Worm (Caenorhabditis elegans): ENCODE results near the gene osm-1.

The osm-1 gene

DNA sequence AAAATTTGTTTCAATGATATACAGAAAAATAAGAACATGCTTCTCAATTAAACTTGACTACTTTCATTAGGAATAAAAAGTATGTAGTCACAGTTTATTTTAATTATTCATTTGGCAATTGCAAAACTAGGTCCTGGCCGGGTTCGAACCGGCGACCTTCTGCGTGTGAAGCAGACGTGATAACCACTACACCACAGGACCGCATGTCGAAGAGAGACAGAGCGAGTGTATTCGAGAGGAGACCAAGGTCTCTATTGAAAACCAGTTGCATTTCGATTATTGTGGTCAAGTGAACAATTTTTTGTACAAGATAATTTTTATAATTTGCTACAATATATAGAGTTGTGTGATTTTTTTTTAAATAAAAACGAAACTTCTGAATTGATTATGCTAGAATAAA, 50.3 kb downstream of the osm-1 start (continued):
- TF ChIP-seq mdt-29 (GFP tag; IDR thresholded peaks at IDR 0.05): peak; percentile 39; the same call in 1 of the 2 replicates
- TF ChIP-seq gei-8 (GFP tag; optimal IDR thresholded peaks at IDR 0.05): no peak
- TF ChIP-seq dpl-1 (GFP tag; optimal IDR thresholded peaks at IDR 0.05): peak; percentile 24
- TF ChIP-seq ceh-32 (tag; optimal IDR thresholded peaks at IDR 0.05; ENCODE audit: poor library complexity): peak; percentile 14
- TF ChIP-seq egl-27 (tag; optimal IDR thresholded peaks at IDR 0.05): no peak
- TF ChIP-seq lin-1 (GFP tag; IDR thresholded peaks at IDR 0.05): peak; percentile 43; the same call in 1 of the 2 replicates
- no peak for TF ChIP-seq ztf-11 (tag; optimal IDR thresholded peaks at IDR 0.05)
- no peak for TF ChIP-seq pqm-1 (tag; optimal IDR thresholded peaks at IDR 0.05)
- TF ChIP-seq mep-1 (tag; optimal IDR thresholded peaks at IDR 0.05): no peak
- TF ChIP-seq ZK546.5 (tag; optimal IDR thresholded peaks at IDR 0.05): no peak
- TF ChIP-seq nhr-42 (GFP tag; IDR thresholded peaks at IDR 0.05): peak; percentile 84
- TF ChIP-seq fos-1 (tag; optimal IDR thresholded peaks at IDR 0.05): no peak
- TF ChIP-seq fkh-10 (GFP tag; optimal IDR thresholded peaks at IDR 0.05): no peak
- peak; percentile 68 for TF ChIP-seq ceh-44 (GFP tag; IDR thresholded peaks at IDR 0.05)
- TF ChIP-seq Y105C5A.15 (GFP tag; IDR thresholded peaks at IDR 0.05): peak; percentile 68; the same call in 1 of the 2 replicates
- TF ChIP-seq attf-4 (tag; optimal IDR thresholded peaks at IDR 0.05): no peak
- peak; percentile 69 for TF ChIP-seq duxl-1 (tag; optimal IDR thresholded peaks at IDR 0.05; ENCODE audit: poor library complexity)
- TF ChIP-seq lir-3 (tag; optimal IDR thresholded peaks at IDR 0.05): peak; percentile 42
- peak; percentile 25; the same call in 1 of the 2 replicates for TF ChIP-seq set-16 (GFP tag; IDR thresholded peaks at IDR 0.05)
- TF ChIP-seq nhr-28 (tag; optimal IDR thresholded peaks at IDR 0.05): peak; percentile 24
- peak; percentile 68 for TF ChIP-seq zip-2 (tag; optimal IDR thresholded peaks at IDR 0.05)
- peak; percentile 85 for TF ChIP-seq snpc-1.2 (GFP tag; IDR thresholded peaks at IDR 0.05)
- TF ChIP-seq vab-7 (GFP tag; IDR thresholded peaks at IDR 0.05): peak; percentile 92
- TF ChIP-seq ceh-20 (GFP tag; IDR thresholded peaks at IDR 0.05): peak; percentile 75
- peak; percentile 12 for TF ChIP-seq F49E8.2 (tag; optimal IDR thresholded peaks at IDR 0.05; ENCODE audit: borderline replicate concordance)
- peak; percentile 52 for TF ChIP-seq F37D6.2 (tag; optimal IDR thresholded peaks at IDR 0.05)
- TF ChIP-seq php-3 (GFP tag; IDR thresholded peaks at IDR 0.05): no peak
- TF ChIP-seq dmd-8 (GFP tag; IDR thresholded peaks at IDR 0.05): peak; percentile 87
- peak; percentile 55 for TF ChIP-seq spr-3 (GFP tag; optimal IDR thresholded peaks at IDR 0.05)
- peak; percentile 82; the same call in 1 of the 2 replicates for TF ChIP-seq nhr-41 (GFP tag; IDR thresholded peaks at IDR 0.05)
- TF ChIP-seq unc-62 (GFP tag; optimal IDR thresholded peaks at IDR 0.05 in 1 of 2): no peak
- no peak for TF ChIP-seq unc-62 (tag; optimal IDR thresholded peaks at IDR 0.05)
- peak; percentile 77; the same call in 1 of the 2 replicates for TF ChIP-seq arid-1 (GFP tag; conservative IDR thresholded peaks at IDR 0.05)
- no peak for TF ChIP-seq nhr-102 (tag; optimal IDR thresholded peaks at IDR 0.05)
- no peak for TF ChIP-seq F44E2.7 (GFP tag; IDR thresholded peaks at IDR 0.05)
- TF ChIP-seq nhr-48 (tag; optimal IDR thresholded peaks at IDR 0.05): peak; percentile 45
- 0 out of 2 replicates have a peak, but pooled peaks have one; percentile 26 for TF ChIP-seq zfp-3 (GFP tag; conservative IDR thresholded peaks at IDR 0.05)
- no peak for TF ChIP-seq ceh-82 (tag; optimal IDR thresholded peaks at IDR 0.05)
- peak; percentile 36 for TF ChIP-seq F10B5.3 (tag; optimal IDR thresholded peaks at IDR 0.05)
- TF ChIP-seq ceh-62 (tag; optimal IDR thresholded peaks at IDR 0.05): no peak
- no peak for TF ChIP-seq saeg-2 (GFP tag; IDR thresholded peaks at IDR 0.05)
- no peak for TF ChIP-seq ama-1 (optimal IDR thresholded peaks at IDR 0.05)
- TF ChIP-seq Y48G9A.11 (GFP tag; IDR thresholded peaks at IDR 0.05): peak; percentile 63; the same call in 1 of the 2 replicates
- TF ChIP-seq unc-39 (tag; optimal IDR thresholded peaks at IDR 0.05): no peak
- peak; percentile 33 for TF ChIP-seq nhr-25 (tag; optimal IDR thresholded peaks at IDR 0.05; ENCODE audit: borderline replicate concordance, insufficient read depth)
- no peak for TF ChIP-seq nhr-6 (tag; optimal IDR thresholded peaks at IDR 0.05)
- peak; percentile 92 for TF ChIP-seq hmg-1.1 (GFP tag; IDR thresholded peaks at IDR 0.05)
- no peak for TF ChIP-seq daf-12 (tag; optimal IDR thresholded peaks at IDR 0.05)
- no peak for TF ChIP-seq zag-1 (tag; optimal IDR thresholded peaks at IDR 0.05)
- TF ChIP-seq madf-9 (GFP tag; conservative IDR thresholded peaks at IDR 0.05): peak; percentile 81
- no peak for TF ChIP-seq skn-1 (tag; optimal IDR thresholded peaks at IDR 0.05)
- no peak for TF ChIP-seq daf-8 (GFP tag; IDR thresholded peaks at IDR 0.05)
